Worm (Caenorhabditis elegans) whole organism, L3 larva: ENCODE results near the gene cest-5.1.
A peak's percentile ranks its signal among the peaks of the same experiment; 100 is the strongest.

ENCODE experiments used
- elt-2 ChIP-seq: sonication (generic microtip); optimal IDR thresholded peaks from 2 replicates; lab custom pipeline; 2016; ENCODE audit warnings: missing genetic modification reagents, mild to moderate bottlenecking, missing genetic modification characterization, missing compliant biosample characterization
- fkh-10 ChIP-seq: sonication (generic microtip); optimal IDR thresholded peaks from 2 replicates; lab custom pipeline; 2017; ENCODE audit warnings: missing biosample characterization, missing genetic modification reagents, missing genetic modification characterization
- nhr-12 ChIP-seq: fragments of 150-350 bp; optimal IDR thresholded peaks from 2 replicates; lab custom pipeline; 2014; ENCODE audit warnings: missing biosample characterization, missing genetic modification characterization
- nhr-25 ChIP-seq: sonication (generic microtip); optimal IDR thresholded peaks from 2 replicates; lab custom pipeline; 2017; ENCODE audit warnings: missing biosample characterization, missing genetic modification characterization
- ztf-4 ChIP-seq: fragments of 150-350 bp; optimal IDR thresholded peaks from 2 replicates; lab custom pipeline; 2014; ENCODE audit warnings: missing biosample characterization, missing genetic modification characterization

DNA sequence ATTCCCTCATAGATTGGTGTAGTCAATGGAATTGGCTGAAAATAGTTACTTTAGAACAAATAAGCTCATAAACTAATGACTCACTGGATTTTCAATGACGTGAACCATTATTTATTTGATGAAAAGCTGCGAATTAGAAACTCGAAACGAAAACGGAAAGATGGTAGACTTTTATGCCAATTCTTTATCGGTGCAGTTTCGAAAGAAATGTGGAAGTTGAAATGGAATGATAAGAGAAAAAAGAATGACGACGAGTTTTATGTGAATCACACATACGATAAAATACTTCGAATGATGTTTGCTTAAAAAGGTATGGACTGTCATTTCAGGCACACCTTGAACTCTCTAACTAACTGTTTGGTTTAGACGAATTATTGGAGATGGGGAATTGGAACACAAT lies 41.5 kb downstream of the cest-5.1 start, which contains the start of the genes lec-11 and irld-7:
- TF ChIP-seq fkh-10 (GFP tag; lab: Kevin White, UChicago) (no peak), elt-2 (tag; lab: Kevin White, UChicago) (peak; percentile 72), ztf-4 (tag; lab: Kevin White, UChicago) (no peak), nhr-25 (no peak), nhr-12 (tag; lab: Kevin White, UChicago) (no peak)
